Worm (Caenorhabditis elegans): ENCODE results near the gene ZK180.5.
A peak's percentile ranks its signal among the peaks of the same experiment; 100 is the strongest.

ce11 chrIV:4473767-4474166 is 43.2 kb downstream of the ZK180.5 start:
- TF ChIP-seq nhr-237 (tag; optimal IDR thresholded peaks at IDR 0.05) (no peak), unc-98 (GFP tag; IDR thresholded peaks at IDR 0.05) (no peak), dsc-1 (tag; optimal IDR thresholded peaks at IDR 0.05) (no peak), fkh-8 (tag; optimal IDR thresholded peaks at IDR 0.05) (no peak), fkh-10 (GFP tag; optimal IDR thresholded peaks at IDR 0.05) (no peak), nhr-90 (tag; optimal IDR thresholded peaks at IDR 0.05; ENCODE audit: poor library complexity) (no peak), pqm-1 (tag; optimal IDR thresholded peaks at IDR 0.05) (no peak), egl-27 (tag; optimal IDR thresholded peaks at IDR 0.05) (no peak), skn-1 (tag; optimal IDR thresholded peaks at IDR 0.05) (no peak), blmp-1 (tag; optimal IDR thresholded peaks at IDR 0.05) (no peak), rnt-1 (tag; optimal IDR thresholded peaks at IDR 0.05) (no peak), jun-1 (tag; optimal IDR thresholded peaks at IDR 0.05) (no peak), lsy-2 (tag; optimal IDR thresholded peaks at IDR 0.05) (no peak), lin-14 (GFP tag; optimal IDR thresholded peaks at IDR 0.05) (peak; percentile 45)

Measured in whole organism, L1 larva.